1 fruit fly cellular context compared by ENCODE assay signal in the genomic region with DNA sequence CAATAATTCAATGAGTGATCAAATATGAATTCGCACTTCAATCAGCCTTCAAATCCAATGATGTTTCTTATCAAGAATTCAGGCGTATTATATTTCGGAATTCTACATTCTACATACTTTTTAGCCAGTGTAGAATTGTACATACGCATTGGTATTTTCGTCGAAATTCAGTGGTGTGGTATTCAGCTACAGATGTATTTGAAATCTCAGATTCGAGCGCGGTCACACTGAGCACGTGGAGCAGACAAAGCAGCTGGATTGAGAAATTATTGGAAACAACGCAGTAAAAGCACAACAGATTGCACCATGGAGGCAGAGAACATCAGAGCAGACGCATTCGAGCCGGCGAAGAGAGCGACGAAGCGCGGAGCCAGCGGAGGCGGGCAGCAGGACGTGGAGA.
TF ChIP-seq lines count a peak whose summit lies in the region.

No protein-coding gene starts in this region.

TF ChIP-seq in whole organism, embryonic, 481 proteins besides CTCF, POLR2A, EP300 and RAD21 (continued from another document and continues in another):
- TF ChIP-seq CG13624 (GFP tag; optimal IDR thresholded peaks at IDR 0.05; lab: Kevin White, UChicago) = no peak
- TF ChIP-seq Dll (GFP tag; IDR thresholded peaks at IDR 0.05; lab: Robert Waterston, UW; ENCODE audit: partially characterized antibody) = 0 out of 4 replicates have a peak, but pooled peaks have one; percentile 20
- no peak for TF ChIP-seq MTF-1 (GFP tag; optimal IDR thresholded peaks at IDR 0.05; lab: Kevin White, UChicago; ENCODE audit: borderline replicate concordance)
- no peak for TF ChIP-seq CG7963 (GFP tag; IDR thresholded peaks at IDR 0.05; lab: Robert Waterston, UW; ENCODE audit: partially characterized antibody)
- TF ChIP-seq knrl (GFP tag; IDR thresholded peaks at IDR 0.05; lab: Robert Waterston, UW; ENCODE audit: partially characterized antibody) = peak; percentile 28; the same call in 1 of the 3 replicates
- TF ChIP-seq CG3163 (GFP tag; optimal IDR thresholded peaks at IDR 0.05; lab: Kevin White, UChicago) = no peak
- no peak for TF ChIP-seq CG10462 (GFP tag; optimal IDR thresholded peaks at IDR 0.05; lab: Kevin White, UChicago)
- TF ChIP-seq CG17186 (GFP tag; optimal IDR thresholded peaks at IDR 0.05; lab: Kevin White, UChicago) = peak; percentile 16
- TF ChIP-seq CG16779 (GFP tag; IDR thresholded peaks at IDR 0.05; lab: Robert Waterston, UW) = no peak
- no peak for TF ChIP-seq hth (optimal IDR thresholded peaks at IDR 0.05; lab: Kevin White, UChicago)
- TF ChIP-seq D19A (tag; optimal IDR thresholded peaks at IDR 0.05; lab: Kevin White, UChicago) = no peak
- no peak for TF ChIP-seq sr (GFP tag; IDR thresholded peaks at IDR 0.05; lab: Robert Waterston, UW)
- TF ChIP-seq CG31441 (GFP tag; IDR thresholded peaks at IDR 0.05; lab: Robert Waterston, UW) = no peak
- TF ChIP-seq Scr (GFP tag; IDR thresholded peaks at IDR 0.05; lab: Robert Waterston, UW; ENCODE audit: partially characterized antibody) = peak; percentile 17; the same call in 1 of the 2 replicates
- TF ChIP-seq HLHmδ (GFP tag; optimal IDR thresholded peaks at IDR 0.05; lab: Kevin White, UChicago) = no peak
- TF ChIP-seq ems (GFP tag; optimal IDR thresholded peaks at IDR 0.05; lab: Kevin White, UChicago) = no peak
- no peak for TF ChIP-seq odd (GFP tag; optimal IDR thresholded peaks at IDR 0.05; lab: Kevin White, UChicago)
- TF ChIP-seq her (GFP tag; optimal IDR thresholded peaks at IDR 0.05; lab: Kevin White, UChicago) = no peak
- TF ChIP-seq zf30C (GFP tag; optimal IDR thresholded peaks at IDR 0.05; lab: Kevin White, UChicago) = no peak
- no peak for TF ChIP-seq jigr1 (GFP tag; IDR thresholded peaks at IDR 0.05; lab: Robert Waterston, UW)
- no peak for TF ChIP-seq pros (GFP tag; optimal IDR thresholded peaks at IDR 0.05; lab: Kevin White, UChicago)
- TF ChIP-seq CG8290 (GFP tag; optimal IDR thresholded peaks at IDR 0.05; lab: Kevin White, UChicago) = peak; percentile 7
- peak in 1 of 2 experiments; percentile 46 for TF ChIP-seq CG8290 (tag; optimal IDR thresholded peaks at IDR 0.05; lab: Kevin White, UChicago)
- TF ChIP-seq sd (tag; optimal IDR thresholded peaks at IDR 0.05; lab: Kevin White, UChicago) = peak; percentile 43
- no peak for TF ChIP-seq HLH3B (GFP tag; IDR thresholded peaks at IDR 0.05; lab: Robert Waterston, UW)
- no peak for TF ChIP-seq pfk (GFP tag; optimal IDR thresholded peaks at IDR 0.05; lab: Kevin White, UChicago)
- no peak for TF ChIP-seq gsb-n (tag; optimal IDR thresholded peaks at IDR 0.05; lab: Kevin White, UChicago)
- no peak for TF ChIP-seq CG33557 (GFP tag; optimal IDR thresholded peaks at IDR 0.05; lab: Kevin White, UChicago)
- no peak for TF ChIP-seq CG10209 (GFP tag; optimal IDR thresholded peaks at IDR 0.05; lab: Kevin White, UChicago)
- no peak for TF ChIP-seq sim (GFP tag; IDR thresholded peaks at IDR 0.05; lab: Robert Waterston, UW)
- TF ChIP-seq ham (GFP tag; IDR thresholded peaks at IDR 0.05; lab: Robert Waterston, UW) = no peak
- no peak for TF ChIP-seq CG12155 (GFP tag; optimal IDR thresholded peaks at IDR 0.05; lab: Kevin White, UChicago)
- no peak for TF ChIP-seq CG18476 (GFP tag; optimal IDR thresholded peaks at IDR 0.05; lab: Kevin White, UChicago)
- no peak for TF ChIP-seq CG11504 (tag; optimal IDR thresholded peaks at IDR 0.05; lab: Kevin White, UChicago)
- no peak for TF ChIP-seq CG2889 (GFP tag; IDR thresholded peaks at IDR 0.05; lab: Robert Waterston, UW)
- TF ChIP-seq CG32767 (GFP tag; IDR thresholded peaks at IDR 0.05; lab: Robert Waterston, UW) = no peak
- peak; percentile 55 for TF ChIP-seq Bgb (GFP tag; IDR thresholded peaks at IDR 0.05; lab: Robert Waterston, UW; ENCODE audit: partially characterized antibody)
- TF ChIP-seq D (optimal IDR thresholded peaks at IDR 0.05; lab: Kevin White, UChicago) = no peak
- TF ChIP-seq D (GFP tag; optimal IDR thresholded peaks at IDR 0.05; lab: Kevin White, UChicago) = no peak
- no peak for TF ChIP-seq gcm (GFP tag; optimal IDR thresholded peaks at IDR 0.05; lab: Kevin White, UChicago)
- TF ChIP-seq HLH4C (GFP tag; IDR thresholded peaks at IDR 0.05; lab: Robert Waterston, UW; ENCODE audit: partially characterized antibody) = no peak
- no peak for TF ChIP-seq CG9817 (tag; optimal IDR thresholded peaks at IDR 0.05; lab: Kevin White, UChicago)
- TF ChIP-seq fd102C (GFP tag; optimal IDR thresholded peaks at IDR 0.05; lab: Kevin White, UChicago) = no peak
- no peak for TF ChIP-seq CG11398 (GFP tag; optimal IDR thresholded peaks at IDR 0.05; lab: Kevin White, UChicago)
- no peak for TF ChIP-seq CG10959 (GFP tag; IDR thresholded peaks at IDR 0.05; lab: Robert Waterston, UW)
- TF ChIP-seq hbn (GFP tag; IDR thresholded peaks at IDR 0.05; lab: Robert Waterston, UW; ENCODE audit: partially characterized antibody) = no peak
- TF ChIP-seq CG15514 (GFP tag; optimal IDR thresholded peaks at IDR 0.05; lab: Kevin White, UChicago) = peak; percentile 7
- peak; percentile 78 for TF ChIP-seq CG1603 (tag; optimal IDR thresholded peaks at IDR 0.05; lab: Kevin White, UChicago)
- TF ChIP-seq Asciz (GFP tag; optimal IDR thresholded peaks at IDR 0.05; lab: Kevin White, UChicago) = no peak
- no peak for TF ChIP-seq CG15696 (tag; optimal IDR thresholded peaks at IDR 0.05; lab: Kevin White, UChicago)
- peak; percentile 15 for TF ChIP-seq CG12659 (GFP tag; optimal IDR thresholded peaks at IDR 0.05; lab: Kevin White, UChicago)
- peak; percentile 87 for TF ChIP-seq MBD-R2 (GFP tag; IDR thresholded peaks at IDR 0.05; lab: Robert Waterston, UW)
- no peak for TF ChIP-seq Atf3 (GFP tag; optimal IDR thresholded peaks at IDR 0.05; lab: Kevin White, UChicago)
- no peak for TF ChIP-seq CG12219 (GFP tag; optimal IDR thresholded peaks at IDR 0.05; lab: Kevin White, UChicago)
- TF ChIP-seq CG31224 (GFP tag; IDR thresholded peaks at IDR 0.05; lab: Robert Waterston, UW) = no peak
- TF ChIP-seq CG12391 (tag; optimal IDR thresholded peaks at IDR 0.05; lab: Kevin White, UChicago) = no peak
- TF ChIP-seq so (GFP tag; IDR thresholded peaks at IDR 0.05; lab: Robert Waterston, UW) = no peak
- TF ChIP-seq pnt (GFP tag; optimal IDR thresholded peaks at IDR 0.05; lab: Kevin White, UChicago) = no peak
- TF ChIP-seq CG2678 (tag; optimal IDR thresholded peaks at IDR 0.05; lab: Kevin White, UChicago) = no peak
- no peak for TF ChIP-seq bcd (GFP tag; optimal IDR thresholded peaks at IDR 0.05; lab: Kevin White, UChicago)
- TF ChIP-seq CG6683 (GFP tag; optimal IDR thresholded peaks at IDR 0.05; lab: Kevin White, UChicago) = no peak
- TF ChIP-seq salm (tag; optimal IDR thresholded peaks at IDR 0.05; lab: Kevin White, UChicago) = no peak
- TF ChIP-seq Bteb2 (GFP tag; optimal IDR thresholded peaks at IDR 0.05; lab: Kevin White, UChicago) = no peak
- no peak for TF ChIP-seq Jarid2 (GFP tag; optimal IDR thresholded peaks at IDR 0.05; lab: Kevin White, UChicago)
- TF ChIP-seq NfI (GFP tag; optimal IDR thresholded peaks at IDR 0.05; lab: Kevin White, UChicago) = no peak
- TF ChIP-seq Med (GFP tag; lab: Kevin White, UChicago) = no peak
- TF ChIP-seq Sox100B (GFP tag; optimal IDR thresholded peaks at IDR 0.05; lab: Kevin White, UChicago) = no peak
- no peak for TF ChIP-seq nau (GFP tag; optimal IDR thresholded peaks at IDR 0.05; lab: Kevin White, UChicago)
- TF ChIP-seq gro (GFP tag; optimal IDR thresholded peaks at IDR 0.05; lab: Kevin White, UChicago) = no peak
- TF ChIP-seq Lhr (GFP tag; optimal IDR thresholded peaks at IDR 0.05; lab: Kevin White, UChicago) = peak; percentile 17
- no peak for TF ChIP-seq CG17328 (GFP tag; IDR thresholded peaks at IDR 0.05; lab: Robert Waterston, UW)
- TF ChIP-seq TFAM (GFP tag; optimal IDR thresholded peaks at IDR 0.05; lab: Kevin White, UChicago) = no peak
- no peak for TF ChIP-seq Dek (tag; optimal IDR thresholded peaks at IDR 0.05; lab: Kevin White, UChicago)
- no peak for TF ChIP-seq CG6689 (GFP tag; IDR thresholded peaks at IDR 0.05; lab: Robert Waterston, UW)
- TF ChIP-seq CG3281 (GFP tag; optimal IDR thresholded peaks at IDR 0.05; lab: Kevin White, UChicago) = no peak
- TF ChIP-seq CG13287 (GFP tag; IDR thresholded peaks at IDR 0.05; lab: Robert Waterston, UW; ENCODE audit: partially characterized antibody) = peak; percentile 45; the same call in 1 of the 2 replicates
- TF ChIP-seq dm (GFP tag; optimal IDR thresholded peaks at IDR 0.05; lab: Kevin White, UChicago) = peak; percentile 94
- TF ChIP-seq CG12104 (GFP tag; optimal IDR thresholded peaks at IDR 0.05; lab: Kevin White, UChicago) = no peak
- TF ChIP-seq trem (tag; optimal IDR thresholded peaks at IDR 0.05; lab: Kevin White, UChicago) = peak; percentile 28
- no peak for TF ChIP-seq btn (GFP tag; optimal IDR thresholded peaks at IDR 0.05; lab: Kevin White, UChicago)
- peak; percentile 36; the same call in 1 of the 2 replicates for TF ChIP-seq Dref (GFP tag; IDR thresholded peaks at IDR 0.05; lab: Robert Waterston, UW)
- no peak for TF ChIP-seq maf-S (GFP tag; optimal IDR thresholded peaks at IDR 0.05; lab: Kevin White, UChicago)
- no peak for TF ChIP-seq zfh1 (GFP tag; IDR thresholded peaks at IDR 0.05; lab: Robert Waterston, UW)
- TF ChIP-seq Six4 (GFP tag; optimal IDR thresholded peaks at IDR 0.05; lab: Kevin White, UChicago) = no peak
- no peak for TF ChIP-seq pan (optimal IDR thresholded peaks at IDR 0.05; lab: Kevin White, UChicago)
- no peak for TF ChIP-seq pan (GFP tag; optimal IDR thresholded peaks at IDR 0.05 in 1 of 2, IDR thresholded peaks at IDR 0.05 in 1 of 2)
- TF ChIP-seq CG7928 (GFP tag; optimal IDR thresholded peaks at IDR 0.05; lab: Kevin White, UChicago) = no peak
- TF ChIP-seq Deaf1 (tag; optimal IDR thresholded peaks at IDR 0.05; lab: Kevin White, UChicago) = no peak
- no peak for TF ChIP-seq Nf-YA (GFP tag; IDR thresholded peaks at IDR 0.05; lab: Robert Waterston, UW)
- TF ChIP-seq CG2202 (tag; optimal IDR thresholded peaks at IDR 0.05; lab: Kevin White, UChicago) = no peak
- TF ChIP-seq CG11723 (GFP tag; optimal IDR thresholded peaks at IDR 0.05; lab: Kevin White, UChicago) = no peak
- TF ChIP-seq cad (GFP tag; optimal IDR thresholded peaks at IDR 0.05; lab: Kevin White, UChicago) = no peak
- TF ChIP-seq Max (GFP tag; optimal IDR thresholded peaks at IDR 0.05; lab: Kevin White, UChicago) = peak; percentile 78
- no peak for TF ChIP-seq CG17829 (tag; optimal IDR thresholded peaks at IDR 0.05; lab: Kevin White, UChicago)
- peak; percentile 82 for TF ChIP-seq gfzf (GFP tag; optimal IDR thresholded peaks at IDR 0.05; lab: Kevin White, UChicago)
- TF ChIP-seq Hr3 (GFP tag; optimal IDR thresholded peaks at IDR 0.05; lab: Kevin White, UChicago) = no peak
- no peak for TF ChIP-seq mirr (GFP tag; optimal IDR thresholded peaks at IDR 0.05; lab: Kevin White, UChicago)
- TF ChIP-seq CG6272 (GFP tag; IDR thresholded peaks at IDR 0.05; lab: Robert Waterston, UW) = no peak
- TF ChIP-seq CG34422 (GFP tag; IDR thresholded peaks at IDR 0.05; lab: Robert Waterston, UW) = peak; percentile 41; the same call in 1 of the 3 replicates
- no peak for TF ChIP-seq eyg (GFP tag; optimal IDR thresholded peaks at IDR 0.05; lab: Kevin White, UChicago)
- no peak for TF ChIP-seq Gsc (GFP tag; IDR thresholded peaks at IDR 0.05; lab: Robert Waterston, UW)
- no peak for TF ChIP-seq CG3407 (GFP tag; optimal IDR thresholded peaks at IDR 0.05; lab: Kevin White, UChicago)
- TF ChIP-seq MESR4 (GFP tag; optimal IDR thresholded peaks at IDR 0.05; lab: Kevin White, UChicago) = peak; percentile 66
- TF ChIP-seq shn (GFP tag; optimal IDR thresholded peaks at IDR 0.05; lab: Kevin White, UChicago) = no peak
- TF ChIP-seq E2f1 (GFP tag; IDR thresholded peaks at IDR 0.05; lab: Robert Waterston, UW) = no peak
- no peak for TF ChIP-seq exex (tag; optimal IDR thresholded peaks at IDR 0.05; lab: Kevin White, UChicago)
- no peak for TF ChIP-seq tup (GFP tag; optimal IDR thresholded peaks at IDR 0.05; lab: Kevin White, UChicago)
- TF ChIP-seq CG31365 (tag; optimal IDR thresholded peaks at IDR 0.05; lab: Kevin White, UChicago) = no peak
- peak; percentile 53 for TF ChIP-seq HmgZ (tag; optimal IDR thresholded peaks at IDR 0.05; lab: Kevin White, UChicago)
- TF ChIP-seq Sry-β (GFP tag; optimal IDR thresholded peaks at IDR 0.05; lab: Kevin White, UChicago) = no peak
- no peak for TF ChIP-seq fru (optimal IDR thresholded peaks at IDR 0.05; lab: Kevin White, UChicago)
- TF ChIP-seq Ravus (GFP tag; IDR thresholded peaks at IDR 0.05; lab: Robert Waterston, UW) = no peak
- no peak for TF ChIP-seq Hr39 (optimal IDR thresholded peaks at IDR 0.05; lab: Kevin White, UChicago)
- no peak for TF ChIP-seq ken (GFP tag; IDR thresholded peaks at IDR 0.05; lab: Robert Waterston, UW)
- no peak for TF ChIP-seq luna (GFP tag; optimal IDR thresholded peaks at IDR 0.05; lab: Kevin White, UChicago)
- no peak for TF ChIP-seq wek (GFP tag; optimal IDR thresholded peaks at IDR 0.05; lab: Kevin White, UChicago)
- TF ChIP-seq CG18011 (GFP tag; optimal IDR thresholded peaks at IDR 0.05; lab: Kevin White, UChicago) = peak; percentile 41
- no peak for TF ChIP-seq dan (GFP tag; IDR thresholded peaks at IDR 0.05; lab: Robert Waterston, UW)
- TF ChIP-seq bbx (GFP tag; IDR thresholded peaks at IDR 0.05; lab: Robert Waterston, UW; ENCODE audit: partially characterized antibody) = 0 out of 2 replicates have a peak, but pooled peaks have one; percentile 34
- no peak for TF ChIP-seq CG9876 (GFP tag; optimal IDR thresholded peaks at IDR 0.05; lab: Kevin White, UChicago)
- TF ChIP-seq CG14014 (GFP tag; IDR thresholded peaks at IDR 0.05; lab: Robert Waterston, UW) = no peak
- peak; percentile 75 for TF ChIP-seq pzg (GFP tag; optimal IDR thresholded peaks at IDR 0.05; lab: Kevin White, UChicago)
- no peak for TF ChIP-seq Ada2b (GFP tag; IDR thresholded peaks at IDR 0.05; lab: Robert Waterston, UW)
- no peak for TF ChIP-seq yki (optimal IDR thresholded peaks at IDR 0.05; lab: Kevin White, UChicago)
- TF ChIP-seq unc-4 (GFP tag; IDR thresholded peaks at IDR 0.05; lab: Robert Waterston, UW; ENCODE audit: partially characterized antibody) = 0 out of 2 replicates have a peak, but pooled peaks have one; percentile 16
- TF ChIP-seq fd96Cb (tag; optimal IDR thresholded peaks at IDR 0.05; lab: Kevin White, UChicago) = no peak
- no peak for TF ChIP-seq ranshi (GFP tag; IDR thresholded peaks at IDR 0.05; lab: Robert Waterston, UW)
- no peak for TF ChIP-seq Eip74EF (GFP tag; optimal IDR thresholded peaks at IDR 0.05; lab: Kevin White, UChicago)
- TF ChIP-seq CG4730 (GFP tag; IDR thresholded peaks at IDR 0.05; lab: Robert Waterston, UW) = no peak
- TF ChIP-seq h (optimal IDR thresholded peaks at IDR 0.05; lab: Kevin White, UChicago) = no peak
- TF ChIP-seq CG3995 (GFP tag; optimal IDR thresholded peaks at IDR 0.05; lab: Kevin White, UChicago) = peak; percentile 7
- no peak for TF ChIP-seq sob (GFP tag; IDR thresholded peaks at IDR 0.05; lab: Robert Waterston, UW)
